Worm (Caenorhabditis elegans): Measurements from ENCODE around the gene H13N06.7.

The H13N06.7 gene

DNA sequence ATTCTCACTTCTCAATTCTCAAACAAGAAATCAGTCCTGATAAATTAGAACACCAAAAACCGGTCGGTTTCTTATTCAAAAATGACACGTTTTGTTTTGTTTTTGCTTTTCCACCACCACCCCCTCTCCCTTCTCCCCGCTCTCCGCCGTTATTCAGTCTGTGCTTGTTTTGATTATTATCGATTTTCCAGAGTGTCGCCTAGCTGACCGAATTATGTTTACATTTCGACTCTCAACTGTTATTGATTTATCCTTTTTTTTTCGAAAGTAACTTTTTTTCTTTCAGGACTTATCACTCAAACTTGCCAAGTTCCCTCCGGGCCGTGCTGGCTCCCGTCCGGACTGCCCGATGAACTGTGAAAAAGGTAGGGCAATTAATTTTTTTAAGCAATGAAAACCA, 9.6 kb upstream of the H13N06.7 start, which contains the start of gene gob-1:
Gene gob-1, plus strand, starts transcription at position 281 of the 400 bp plus-strand sequence.
- TF ChIP-seq gei-17 (GFP tag; optimal IDR thresholded peaks at IDR 0.05) (no peak), ekl-4 (GFP tag; IDR thresholded peaks at IDR 0.05) (no peak), B0019.2 (GFP tag; conservative IDR thresholded peaks at IDR 0.05) (no peak), snpc-3.4 (tag; optimal IDR thresholded peaks at IDR 0.05) (no peak), dpff-1 (tag; optimal IDR thresholded peaks at IDR 0.05) (no peak), him-1 (tag; optimal IDR thresholded peaks at IDR 0.05) (no peak), F22D6.2 (tag; optimal IDR thresholded peaks at IDR 0.05) (no peak), Y53F4B.3 (GFP tag; IDR thresholded peaks at IDR 0.05) (no peak), bed-2 (GFP tag; IDR thresholded peaks at IDR 0.05) (no peak), F55B11.4 (tag; optimal IDR thresholded peaks at IDR 0.05; ENCODE audit: borderline replicate concordance, insufficient read depth) (no peak), tbp1 (GFP tag; optimal IDR thresholded peaks at IDR 0.05) (no peak)

DNA sequence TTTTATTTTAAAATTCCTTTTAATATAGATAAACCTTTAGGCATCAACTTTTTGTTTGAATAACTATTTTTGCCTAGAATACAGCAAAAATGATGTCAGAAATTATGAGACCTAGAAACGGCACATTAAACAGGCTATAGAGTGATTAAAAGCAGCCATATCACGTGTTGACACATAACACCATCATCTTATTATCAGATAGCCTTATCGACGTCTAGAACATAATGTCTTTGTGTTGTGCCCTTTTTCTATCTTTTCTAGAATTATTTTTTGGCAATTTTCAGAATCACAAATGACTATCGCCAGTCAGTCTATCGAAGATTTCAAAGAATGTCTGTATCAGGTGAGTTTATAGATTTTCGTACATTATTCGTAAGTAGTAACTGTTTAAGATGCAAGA, 8.8 kb upstream of the H13N06.7 start:
- TF ChIP-seq K12H6.12 (tag; optimal IDR thresholded peaks at IDR 0.05): no peak
- TF ChIP-seq tlf-1 (GFP tag; optimal IDR thresholded peaks at IDR 0.05): no peak
- no peak for TF ChIP-seq sptf-2 (GFP tag; optimal IDR thresholded peaks at IDR 0.05)

DNA sequence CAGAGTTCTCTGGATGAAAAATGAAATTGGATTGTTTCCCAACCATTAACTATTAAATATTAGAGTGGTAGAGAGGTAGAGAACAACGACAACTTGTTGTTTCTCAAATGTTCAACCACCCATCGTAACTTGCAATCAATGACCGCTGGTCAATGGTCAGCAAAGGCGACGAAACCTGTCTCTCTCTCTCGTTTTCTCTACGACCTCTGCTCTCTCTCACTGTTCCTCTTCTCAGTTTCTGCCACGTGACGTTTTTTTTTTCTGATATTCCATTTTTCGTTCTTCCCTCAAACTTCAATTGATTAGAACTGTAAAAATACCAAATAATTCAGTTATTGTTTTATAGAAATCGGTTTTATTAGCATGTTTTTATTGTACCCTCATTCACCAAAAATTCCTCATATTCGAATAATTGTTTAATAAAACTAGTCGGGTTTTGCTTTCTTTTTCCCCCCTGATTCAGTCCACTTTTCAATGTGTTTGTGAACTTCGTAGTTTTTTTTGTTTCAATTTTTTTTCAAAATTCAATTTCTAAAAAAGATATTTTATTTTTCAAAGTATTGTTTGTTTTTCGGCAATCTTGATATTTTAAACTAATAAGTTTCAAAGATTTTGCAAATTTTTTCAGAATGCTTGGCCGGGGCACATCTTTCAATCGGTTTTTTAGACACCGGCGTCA, 5.9 kb upstream of the H13N06.7 start, which contains the start of gene suox-1:
Gene suox-1, plus strand, starts transcription at position 629 of the 679 bp plus-strand sequence.
- TF ChIP-seq Y53G8AR.9 (GFP tag; conservative IDR thresholded peaks at IDR 0.05): no peak
- no peak for TF ChIP-seq C17E4.6 (GFP tag; IDR thresholded peaks at IDR 0.05)
- TF ChIP-seq ama-1 (optimal IDR thresholded peaks at IDR 0.05): no peak
- TF ChIP-seq ama-1 (GFP tag; optimal IDR thresholded peaks at IDR 0.05): no peak
- TF ChIP-seq ccch-3 (GFP tag; optimal IDR thresholded peaks at IDR 0.05): no peak
- TF ChIP-seq snpc-1.1 (tag; optimal IDR thresholded peaks at IDR 0.05; ENCODE audit: insufficient read depth): no peak
- peak; percentile 16 for TF ChIP-seq ceh-27 (GFP tag; optimal IDR thresholded peaks at IDR 0.05)
- no peak for TF ChIP-seq Y56A3A.18 (GFP tag; IDR thresholded peaks at IDR 0.05)
- no peak for TF ChIP-seq unc-130 (GFP tag; optimal IDR thresholded peaks at IDR 0.05)
- no peak for TF ChIP-seq hrde-1 (tag; optimal IDR thresholded peaks at IDR 0.05; ENCODE audit: borderline replicate concordance)
- 0 out of 2 replicates have a peak, but pooled peaks have one; percentile 30 for TF ChIP-seq K11D2.4 (GFP tag; IDR thresholded peaks at IDR 0.05)
- TF ChIP-seq cebp-1 (GFP tag; IDR thresholded peaks at IDR 0.05): no peak
- TF ChIP-seq cebp-1 (tag; optimal IDR thresholded peaks at IDR 0.05): peak; percentile 2
- peak; percentile 39; the same call in 1 of the 2 replicates for TF ChIP-seq hmg-1.2 (GFP tag; IDR thresholded peaks at IDR 0.05)
- no peak for TF ChIP-seq gei-17 (GFP tag; optimal IDR thresholded peaks at IDR 0.05)
- TF ChIP-seq dpff-1 (tag; optimal IDR thresholded peaks at IDR 0.05): no peak
- TF ChIP-seq snpc-4 (GFP tag; optimal IDR thresholded peaks at IDR 0.05): no peak
- TF ChIP-seq snpc-4 (tag; optimal IDR thresholded peaks at IDR 0.05): no peak
- no peak for TF ChIP-seq bed-1 (GFP tag; IDR thresholded peaks at IDR 0.05)
- no peak for TF ChIP-seq attf-3 (GFP tag; conservative IDR thresholded peaks at IDR 0.05)
- no peak for TF ChIP-seq cebp-2 (GFP tag; IDR thresholded peaks at IDR 0.05)
- TF ChIP-seq T26A5.8 (tag; optimal IDR thresholded peaks at IDR 0.05): no peak
- TF ChIP-seq dpl-1 (GFP tag; optimal IDR thresholded peaks at IDR 0.05): no peak
- no peak for TF ChIP-seq egl-44 (GFP tag; IDR thresholded peaks at IDR 0.05)
- TF ChIP-seq F52B5.7 (tag; optimal IDR thresholded peaks at IDR 0.05): no peak
- no peak for TF ChIP-seq ZK185.1 (tag; optimal IDR thresholded peaks at IDR 0.05; ENCODE audit: poor library complexity, severe bottlenecking)
- no peak for TF ChIP-seq B0035.1 (tag; optimal IDR thresholded peaks at IDR 0.05)
- TF ChIP-seq nhr-80 (tag; optimal IDR thresholded peaks at IDR 0.05): peak; percentile 42
- TF ChIP-seq nhr-120 (GFP tag; IDR thresholded peaks at IDR 0.05): no peak
- TF ChIP-seq mes-4 (tag; optimal IDR thresholded peaks at IDR 0.05): no peak
- no peak for TF ChIP-seq aptf-3 (GFP tag; IDR thresholded peaks at IDR 0.05)
- TF ChIP-seq F33H1.4 (GFP tag; IDR thresholded peaks at IDR 0.05): no peak
- TF ChIP-seq nhr-27 (tag; optimal IDR thresholded peaks at IDR 0.05): no peak
- TF ChIP-seq ztf-3 (GFP tag; optimal IDR thresholded peaks at IDR 0.05): no peak
- TF ChIP-seq tbp1 (GFP tag; optimal IDR thresholded peaks at IDR 0.05): peak; percentile 1
